Worm (Caenorhabditis elegans) whole organism, mixed stage, embryonic: Measurements from ENCODE around the gene ced-11.

ENCODE experiments used
- cnd-1 ChIP-seq: fragments of 200-800 bp; sonication (Bioruptor generic); optimal IDR thresholded peaks from 2 replicates; lab custom pipeline; 2018; ENCODE audit warnings: mild to moderate bottlenecking, missing genetic modification characterization, missing compliant biosample characterization
- drap-1 ChIP-seq: fragments of 200-800 bp; sonication (Bioruptor generic); optimal IDR thresholded peaks from 3 replicates; lab custom pipeline; 2018; ENCODE audit warnings: mild to moderate bottlenecking, missing genetic modification characterization, missing compliant biosample characterization
- elt-3 ChIP-seq: fragments of 150-350 bp; optimal IDR thresholded peaks from 2 replicates; lab custom pipeline; 2014; ENCODE audit warnings: missing biosample characterization, missing genetic modification characterization
- mab-5 ChIP-seq: fragments of 150-350 bp; optimal IDR thresholded peaks from 2 replicates; lab custom pipeline; 2014; ENCODE audit warnings: missing biosample characterization, missing genetic modification characterization
- mep-1 ChIP-seq: fragments of 150-350 bp; optimal IDR thresholded peaks from 2 replicates; lab custom pipeline; 2017; ENCODE audit warnings: missing biosample characterization, missing genetic modification reagents, missing genetic modification characterization, inconsistent platforms
- mls-2 ChIP-seq: sonication (generic microtip); optimal IDR thresholded peaks from 2 replicates; lab custom pipeline; 2016; ENCODE audit warnings: mild to moderate bottlenecking, missing genetic modification characterization, moderate library complexity, missing compliant biosample characterization
- nhr-12 ChIP-seq: fragments of 150-350 bp; optimal IDR thresholded peaks from 2 replicates; lab custom pipeline; 2014; ENCODE audit warnings: missing biosample characterization, missing genetic modification characterization
- nhr-28 ChIP-seq: fragments of 150-350 bp; optimal IDR thresholded peaks from 2 replicates; lab custom pipeline; 2014; ENCODE audit warnings: missing biosample characterization, missing genetic modification characterization
- nhr-76 ChIP-seq: sonication (generic microtip); optimal IDR thresholded peaks from 2 replicates; lab custom pipeline; 2017; ENCODE audit warnings: missing biosample characterization, missing genetic modification characterization
- pha-4 ChIP-seq: fragments of 150-350 bp; optimal IDR thresholded peaks from 2 replicates; lab custom pipeline; 2018; ENCODE audit warnings: missing biosample characterization, missing genetic modification reagents, missing genetic modification characterization
- sem-2 ChIP-seq: fragments of 200-800 bp; sonication (Bioruptor generic); optimal IDR thresholded peaks from 2 replicates; lab custom pipeline; 2018; ENCODE audit warnings: mild to moderate bottlenecking, missing genetic modification characterization, missing compliant biosample characterization
- unc-39 ChIP-seq: fragments of 150-350 bp; optimal IDR thresholded peaks from 2 replicates; lab custom pipeline; 2014; ENCODE audit warnings: missing biosample characterization, missing genetic modification characterization
- unc-62 ChIP-seq: fragments of 150-350 bp; optimal IDR thresholded peaks from 2 replicates; lab custom pipeline; 2014; ENCODE audit warnings: missing biosample characterization, missing genetic modification reagents, missing genetic modification characterization

ce11 chrIII:9144744-9145390 lies 25.5 kb downstream of the ced-11 start, which contains the start of the genes ZK512.2 and ZK512.4:
- TF ChIP-seq drap-1 (GFP tag; lab: Kevin White, UChicago) (no peak), mep-1 (tag; lab: Kevin White, UChicago) (no peak), elt-3 (tag; lab: Kevin White, UChicago) (no peak), unc-62 (no peak), nhr-12 (no peak), nhr-28 (no peak), nhr-76 (tag; lab: Kevin White, UChicago) (no peak), pha-4 (no peak), unc-39 (tag; lab: Kevin White, UChicago) (no peak), mab-5 (no peak), cnd-1 (tag; lab: Kevin White, UChicago) (no peak), mls-2 (tag; lab: Kevin White, UChicago) (no peak), sem-2 (no peak)
